Worm (Caenorhabditis elegans): ENCODE data around the gene metl-18.

ce11 chrIII:3428574-3428973 is 3.0 kb downstream of the metl-18 start:
- TF ChIP-seq gmeb-2 (tag; optimal IDR thresholded peaks at IDR 0.05) = no peak
- TF ChIP-seq nhr-11 (tag; optimal IDR thresholded peaks at IDR 0.05) = no peak
- TF ChIP-seq ceh-18 (tag; optimal IDR thresholded peaks at IDR 0.05) = no peak
- no peak for TF ChIP-seq fkh-10 (GFP tag; optimal IDR thresholded peaks at IDR 0.05)
- no peak for TF ChIP-seq rnt-1 (tag; optimal IDR thresholded peaks at IDR 0.05)
- no peak for TF ChIP-seq F13H6.1 (tag; optimal IDR thresholded peaks at IDR 0.05)
- no peak for TF ChIP-seq elt-2 (tag; optimal IDR thresholded peaks at IDR 0.05)
- TF ChIP-seq ttx-3 (tag; optimal IDR thresholded peaks at IDR 0.05) = no peak
- no peak for TF ChIP-seq zip-5 (tag; optimal IDR thresholded peaks at IDR 0.05)
- TF ChIP-seq hlh-15 (tag; optimal IDR thresholded peaks at IDR 0.05) = no peak
- TF ChIP-seq pag-3 (tag; optimal IDR thresholded peaks at IDR 0.05; ENCODE audit: borderline replicate concordance) = no peak
- no peak for TF ChIP-seq tbx-2 (tag; optimal IDR thresholded peaks at IDR 0.05)
- no peak for TF ChIP-seq nfya-1 (tag; optimal IDR thresholded peaks at IDR 0.05)
- no peak for TF ChIP-seq pha-4 (tag; optimal IDR thresholded peaks at IDR 0.05)
